Fruit fly (Drosophila melanogaster) whole organism, embryonic: Measurements from ENCODE around the gene CG1622.
A peak's percentile ranks its signal among the peaks of the same experiment; 100 is the strongest.

ENCODE experiments used
- B-H2 ChIP-seq: fragments of 200-800 bp; sonication (Bioruptor generic); optimal IDR thresholded peaks from 2 replicates; lab custom pipeline; 2018; ENCODE audit warnings: missing biosample characterization, mild to moderate bottlenecking, missing genetic modification characterization
- CG11398 ChIP-seq: fragments of 200-800 bp; sonication (Bioruptor generic); optimal IDR thresholded peaks from 2 replicates; lab custom pipeline; 2016; ENCODE audit warnings: missing biosample characterization, missing genetic modification characterization
- CG11695 ChIP-seq: fragments of 200-800 bp; sonication (Bioruptor generic); IDR thresholded peaks from 3 replicates; pipeline ENCODE4 v1.3.6; 2022; ENCODE audit warnings: missing biosample characterization, missing genetic modification characterization
- CG12299 ChIP-seq: fragments of 200-800 bp; sonication (Bioruptor generic); optimal IDR thresholded peaks from 2 replicates; lab custom pipeline; 2018; ENCODE audit warnings: missing biosample characterization, mild to moderate bottlenecking, missing genetic modification characterization
- CG13775 ChIP-seq: fragments of 200-800 bp; sonication (Bioruptor generic); optimal IDR thresholded peaks from 3 replicates; lab custom pipeline; 2017; ENCODE audit warnings: missing biosample characterization, mild to moderate bottlenecking, missing genetic modification characterization
- CG1603 ChIP-seq: fragments of 200-800 bp; sonication (Bioruptor generic); optimal IDR thresholded peaks from 2 replicates; lab custom pipeline; 2019; ENCODE audit warnings: missing biosample characterization, mild to moderate bottlenecking, missing genetic modification characterization, moderate library complexity
- CG16779 ChIP-seq: fragments of 200-800 bp; sonication (Bioruptor generic); IDR thresholded peaks from 2 replicates; pipeline ENCODE4 v1.3.6; 2022; ENCODE audit warnings: missing biosample characterization, missing genetic modification characterization
- CG16813 ChIP-seq: fragments of 200-800 bp; sonication (Bioruptor generic); IDR thresholded peaks from 3 replicates; pipeline ENCODE4 v1.3.6; 2022; ENCODE audit warnings: missing biosample characterization, missing genetic modification characterization; ENCODE audit not compliant: partially characterized antibody
- CG17829 ChIP-seq: fragments of 200-800 bp; optimal IDR thresholded peaks from 2 replicates; lab custom pipeline; 2019; ENCODE audit warnings: missing biosample characterization, mild to moderate bottlenecking, missing genetic modification characterization, moderate library complexity
- CG18619 ChIP-seq: fragments of 200-800 bp; sonication (Bioruptor generic); optimal IDR thresholded peaks from 3 replicates; lab custom pipeline; 2017; ENCODE audit warnings: missing biosample characterization, mild to moderate bottlenecking, missing genetic modification characterization
- CG30020 ChIP-seq: fragments of 200-800 bp; optimal IDR thresholded peaks from 2 replicates; lab custom pipeline; 2019; ENCODE audit warnings: missing biosample characterization, mild to moderate bottlenecking, missing genetic modification characterization, moderate library complexity
- CG32767 ChIP-seq: fragments of 200-800 bp; sonication (Bioruptor generic); IDR thresholded peaks from 2 replicates; pipeline ENCODE4 v1.3.6; 2022; ENCODE audit warnings: missing biosample characterization, missing genetic modification characterization
- CG33213 ChIP-seq: fragments of 200-800 bp; sonication (Bioruptor generic); optimal IDR thresholded peaks from 3 replicates; lab custom pipeline; 2016; ENCODE audit warnings: missing biosample characterization, missing genetic modification characterization
- CG6791 ChIP-seq: fragments of 200-800 bp; sonication (Bioruptor generic); IDR thresholded peaks from 3 replicates; pipeline ENCODE4 v1.3.6; 2022; ENCODE audit warnings: missing biosample characterization, missing genetic modification characterization; ENCODE audit not compliant: partially characterized antibody
- CG7556 ChIP-seq: fragments of 200-800 bp; sonication (Bioruptor generic); optimal IDR thresholded peaks from 2 replicates; lab custom pipeline; 2017; ENCODE audit warnings: missing biosample characterization, mild to moderate bottlenecking, missing genetic modification characterization
- CG7786 ChIP-seq: fragments of 200-800 bp; sonication (Bioruptor generic); optimal IDR thresholded peaks from 2 replicates; lab custom pipeline; 2016; ENCODE audit warnings: missing biosample characterization, missing genetic modification characterization
- CG7928 ChIP-seq: fragments of 200-800 bp; sonication (Bioruptor generic); optimal IDR thresholded peaks from 2 replicates; lab custom pipeline; 2017; ENCODE audit warnings: missing biosample characterization, mild to moderate bottlenecking, missing genetic modification characterization
- CG7963 ChIP-seq: fragments of 200-800 bp; sonication (Bioruptor generic); IDR thresholded peaks from 3 replicates; pipeline ENCODE4 v1.3.6; 2022; ENCODE audit warnings: missing biosample characterization, missing genetic modification characterization; ENCODE audit not compliant: partially characterized antibody
- CG8388 ChIP-seq: fragments of 200-800 bp; sonication (Bioruptor generic); optimal IDR thresholded peaks from 2 replicates; lab custom pipeline; 2019; ENCODE audit warnings: missing biosample characterization, mild to moderate bottlenecking, missing genetic modification characterization, moderate library complexity
- CG9932 ChIP-seq: fragments of 200-800 bp; sonication (Bioruptor generic); IDR thresholded peaks from 2 replicates; pipeline ENCODE4 v1.3.6; 2022; ENCODE audit warnings: missing biosample characterization, missing genetic modification characterization
- CTCF ChIP-seq: fragments of 200-800 bp; sonication (Bioruptor generic); optimal IDR thresholded peaks from 2 replicates; lab custom pipeline; 2017; ENCODE audit warnings: missing biosample characterization, mild to moderate bottlenecking, missing genetic modification characterization, moderate library complexity
- Eip74EF ChIP-seq, 2 experiments: fragments of 200-800 bp in 1 of 2; fragments of >200 bp in 1 of 2; sonication (Bioruptor generic) in 1 of 2; optimal IDR thresholded peaks; 2 replicates each; lab custom pipeline; 2017 to 2019; ENCODE audit warnings: missing biosample characterization in 2 of 2, missing genetic modification characterization in 2 of 2, mild to moderate bottlenecking in 1 of 2, moderate library complexity in 1 of 2
- Fer2 ChIP-seq: fragments of 200-800 bp; sonication (Bioruptor generic); optimal IDR thresholded peaks from 2 replicates; lab custom pipeline; 2018; ENCODE audit warnings: missing biosample characterization, mild to moderate bottlenecking, missing genetic modification characterization, moderate library complexity
- HHEX ChIP-seq: fragments of 200-800 bp; sonication (Bioruptor generic); optimal IDR thresholded peaks from 3 replicates; lab custom pipeline; 2017; ENCODE audit warnings: missing biosample characterization, mild to moderate bottlenecking, missing genetic modification characterization, missing genetic modification reagents
- Hr78 ChIP-seq, 2 experiments: fragments of 200-800 bp in 1 of 2; fragments of >200 bp in 1 of 2; sonication (Bioruptor generic) in 1 of 2; optimal IDR thresholded peaks; 2 replicates each; lab custom pipeline; 2017 to 2019; ENCODE audit warnings: missing biosample characterization in 2 of 2, missing genetic modification characterization in 2 of 2, mild to moderate bottlenecking in 1 of 2, moderate library complexity in 1 of 2
- Meics ChIP-seq: fragments of 200-800 bp; sonication (Bioruptor generic); optimal IDR thresholded peaks from 2 replicates; lab custom pipeline; 2017; ENCODE audit warnings: missing biosample characterization, mild to moderate bottlenecking, missing genetic modification characterization
- Poxn ChIP-seq: fragments of 200-800 bp; sonication (Bioruptor generic); IDR thresholded peaks from 2 replicates; pipeline ENCODE4 v1.3.6; 2022; ENCODE audit warnings: missing biosample characterization, missing genetic modification characterization
- Scr ChIP-seq: fragments of 200-800 bp; sonication (Bioruptor generic); IDR thresholded peaks from 2 replicates; pipeline ENCODE4 v1.3.6; 2022; ENCODE audit warnings: missing biosample characterization, missing genetic modification characterization; ENCODE audit not compliant: partially characterized antibody
- Spps ChIP-seq: fragments of 200-800 bp; sonication (Bioruptor generic); optimal IDR thresholded peaks from 2 replicates; lab custom pipeline; 2018; ENCODE audit warnings: missing biosample characterization, mild to moderate bottlenecking, missing genetic modification characterization
- Ssrp ChIP-seq: fragments of 200-800 bp; sonication (Bioruptor generic); optimal IDR thresholded peaks from 2 replicates; lab custom pipeline; 2018; ENCODE audit warnings: missing biosample characterization, mild to moderate bottlenecking, missing genetic modification characterization, moderate library complexity
- ab ChIP-seq: fragments of 200-800 bp; sonication (Bioruptor generic); optimal IDR thresholded peaks from 2 replicates; lab custom pipeline; 2016; ENCODE audit warnings: missing biosample characterization, missing genetic modification characterization
- ac ChIP-seq: fragments of 200-800 bp; sonication (Bioruptor generic); optimal IDR thresholded peaks from 3 replicates; lab custom pipeline; 2017; ENCODE audit warnings: missing biosample characterization, mild to moderate bottlenecking, missing genetic modification characterization
- caup ChIP-seq: fragments of 200-800 bp; sonication (Bioruptor generic); optimal IDR thresholded peaks from 3 replicates; lab custom pipeline; 2017; ENCODE audit warnings: missing biosample characterization, mild to moderate bottlenecking, missing genetic modification characterization, moderate library complexity; ENCODE audit not compliant: severe bottlenecking
- chinmo ChIP-seq: fragments of 200-800 bp; sonication (Bioruptor generic); IDR thresholded peaks from 4 replicates; pipeline ENCODE4 v1.3.6; 2022; ENCODE audit warnings: missing biosample characterization, missing genetic modification characterization; ENCODE audit not compliant: partially characterized antibody
- dmrt99B ChIP-seq: fragments of 200-800 bp; sonication (Bioruptor generic); optimal IDR thresholded peaks from 2 replicates; lab custom pipeline; 2018; ENCODE audit warnings: missing biosample characterization, mild to moderate bottlenecking, missing genetic modification characterization, moderate library complexity
- fd96Cb ChIP-seq: fragments of 200-800 bp; sonication (Bioruptor generic); optimal IDR thresholded peaks from 2 replicates; lab custom pipeline; 2018; ENCODE audit warnings: missing biosample characterization, mild to moderate bottlenecking, missing genetic modification characterization, moderate library complexity
- gcm ChIP-seq: fragments of 200-800 bp; sonication (Bioruptor generic); optimal IDR thresholded peaks from 2 replicates; lab custom pipeline; 2019; ENCODE audit warnings: missing biosample characterization, mild to moderate bottlenecking, missing genetic modification characterization, moderate library complexity
- gem ChIP-seq: fragments of 200-800 bp; sonication (Bioruptor generic); optimal IDR thresholded peaks from 2 replicates; lab custom pipeline; 2019; ENCODE audit warnings: missing biosample characterization, mild to moderate bottlenecking, missing genetic modification characterization, moderate library complexity
- gsb ChIP-seq: fragments of 200-800 bp; sonication (Bioruptor generic); IDR thresholded peaks from 2 replicates; pipeline ENCODE4 v1.3.6; 2022; ENCODE audit warnings: missing biosample characterization, missing genetic modification characterization
- gsb-n ChIP-seq: fragments of 200-800 bp; sonication (Bioruptor generic); optimal IDR thresholded peaks from 3 replicates; lab custom pipeline; 2018; ENCODE audit warnings: missing biosample characterization, mild to moderate bottlenecking, missing genetic modification characterization
- kni ChIP-seq: fragments of 200-800 bp; sonication (Bioruptor generic); optimal IDR thresholded peaks from 3 replicates; lab custom pipeline; 2017; ENCODE audit warnings: mild to moderate bottlenecking, missing biosample characterization, missing genetic modification reagents, missing genetic modification characterization
- mirr ChIP-seq: fragments of 200-800 bp; sonication (Bioruptor generic); optimal IDR thresholded peaks from 3 replicates; lab custom pipeline; 2018; ENCODE audit warnings: missing biosample characterization, mild to moderate bottlenecking, missing genetic modification characterization
- p53 ChIP-seq: fragments of 200-800 bp; sonication (Bioruptor generic); optimal IDR thresholded peaks from 2 replicates; lab custom pipeline; 2016; ENCODE audit warnings: missing biosample characterization, missing genetic modification characterization
- pros ChIP-seq: fragments of 200-800 bp; sonication (Bioruptor generic); optimal IDR thresholded peaks from 3 replicates; lab custom pipeline; 2019; ENCODE audit warnings: missing biosample characterization, mild to moderate bottlenecking, missing genetic modification characterization, moderate library complexity
- slou ChIP-seq: fragments of 200-800 bp; sonication (Bioruptor generic); optimal IDR thresholded peaks from 3 replicates; lab custom pipeline; 2016; ENCODE audit warnings: missing biosample characterization, missing genetic modification characterization
- slp2 ChIP-seq: fragments of 200-800 bp; sonication (Bioruptor generic); optimal IDR thresholded peaks from 2 replicates; lab custom pipeline; 2016; ENCODE audit warnings: missing biosample characterization, missing genetic modification characterization
- sqz ChIP-seq: fragments of 200-800 bp; sonication (Bioruptor generic); optimal IDR thresholded peaks from 3 replicates; lab custom pipeline; 2018; ENCODE audit warnings: missing biosample characterization, mild to moderate bottlenecking, missing genetic modification characterization
- ssp ChIP-seq: fragments of 200-800 bp; sonication (Bioruptor generic); IDR thresholded peaks from 2 replicates; pipeline ENCODE4 v1.3.6; 2022; ENCODE audit warnings: missing biosample characterization, missing genetic modification characterization
- stc ChIP-seq: fragments of 200-800 bp; sonication (Bioruptor generic); IDR thresholded peaks from 2 replicates; pipeline ENCODE4 v1.3.6; 2022; ENCODE audit warnings: missing biosample characterization, missing genetic modification characterization
- tgo ChIP-seq: fragments of 200-800 bp; sonication (Bioruptor generic); IDR thresholded peaks from 3 replicates; pipeline ENCODE4 v1.3.6; 2022; ENCODE audit warnings: missing biosample characterization, missing genetic modification characterization

The CG1622 gene

DNA sequence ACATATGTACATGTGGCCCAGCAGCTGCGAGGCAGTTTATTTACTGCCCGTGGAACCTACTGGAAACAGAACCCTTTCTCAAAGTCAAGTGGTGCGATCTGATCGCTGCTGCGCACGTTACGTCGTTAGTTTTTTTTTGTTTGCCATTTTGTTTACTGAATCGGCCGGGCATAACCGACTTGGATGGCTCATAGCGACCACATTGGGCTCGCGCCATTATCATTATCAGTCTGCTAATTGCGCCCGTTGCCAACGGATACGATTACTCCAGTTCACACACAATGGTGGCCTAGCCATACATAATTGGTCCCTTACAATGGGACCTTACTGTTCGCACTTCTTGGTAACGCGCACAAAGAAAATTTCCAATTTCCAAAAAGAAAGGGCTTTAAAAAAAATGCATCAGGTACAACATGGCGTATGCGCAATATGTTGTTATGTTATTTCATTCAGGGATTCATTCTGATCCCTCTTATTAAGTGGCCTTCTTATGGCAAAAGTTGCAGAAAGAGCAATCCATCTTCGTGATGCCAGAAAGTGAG, 35.9 kb downstream of the CG1622 start (continued):
- TF ChIP-seq CG16813 (GFP tag; lab: Robert Waterston, UW) (no peak), stc (no peak), gem (peak; percentile 31), CG17829 (no peak), Ssrp (tag; lab: Kevin White, UChicago) (no peak), CG16779 (GFP tag; lab: Robert Waterston, UW) (no peak), Meics (GFP tag; lab: Kevin White, UChicago) (peak; percentile 57), HHEX (GFP tag; lab: Kevin White, UChicago) (no peak), ssp (GFP tag; lab: Robert Waterston, UW) (no peak), CG9932 (GFP tag; lab: Robert Waterston, UW) (peak; percentile 45), gsb (GFP tag; lab: Robert Waterston, UW) (no peak), Scr (no peak), dmrt99B (tag; lab: Kevin White, UChicago) (no peak), CG6791 (GFP tag; lab: Robert Waterston, UW) (no peak), Eip74EF (GFP tag; optimal IDR thresholded peaks at IDR 0.05; lab: Kevin White, UChicago) (no peak), CG7786 (GFP tag; lab: Kevin White, UChicago) (peak; percentile 60), CG32767 (GFP tag; lab: Robert Waterston, UW) (no peak), mirr (no peak), CG18619 (peak; percentile 16), pros (GFP tag; lab: Kevin White, UChicago) (no peak), gsb-n (no peak), fd96Cb (no peak), sqz (GFP tag; lab: Kevin White, UChicago) (peak; percentile 32), CG30020 (tag; lab: Kevin White, UChicago) (no peak), CG1603 (peak; percentile 9), CG8388 (no peak), Poxn (GFP tag; lab: Robert Waterston, UW) (no peak), ac (GFP tag; lab: Kevin White, UChicago) (no peak), p53 (GFP tag; lab: Kevin White, UChicago) (no peak), CG7963 (GFP tag; lab: Robert Waterston, UW) (no peak), slou (GFP tag; lab: Kevin White, UChicago) (no peak), Hr78 (GFP tag; optimal IDR thresholded peaks at IDR 0.05; lab: Kevin White, UChicago) (no peak), Spps (tag; lab: Kevin White, UChicago) (no peak), Fer2 (tag; lab: Kevin White, UChicago) (no peak), tgo (GFP tag; lab: Robert Waterston, UW) (no peak), CG33213 (GFP tag; lab: Kevin White, UChicago) (no peak), CG11695 (GFP tag; lab: Robert Waterston, UW) (no peak), gcm (GFP tag; lab: Kevin White, UChicago) (no peak), CG7928 (GFP tag; lab: Kevin White, UChicago) (no peak), slp2 (no peak), CG11398 (no peak), CG13775 (no peak), chinmo (GFP tag; lab: Robert Waterston, UW) (no peak), kni (GFP tag; lab: Kevin White, UChicago) (no peak), ab (no peak), CG7556 (GFP tag; lab: Kevin White, UChicago) (peak; percentile 20), CG12299 (tag; lab: Kevin White, UChicago) (no peak), B-H2 (GFP tag; lab: Kevin White, UChicago) (no peak), caup (GFP tag; lab: Kevin White, UChicago) (no peak), CTCF (GFP tag; lab: Kevin White, UChicago) (no peak)
